Worm (Caenorhabditis elegans): ENCODE results near the gene mrp-4.

- TF ChIP-seq jun-1 (tag; optimal IDR thresholded peaks at IDR 0.05) (no peak), lir-3 (tag; optimal IDR thresholded peaks at IDR 0.05; ENCODE audit: poor library complexity) (no peak), fos-1 (tag; optimal IDR thresholded peaks at IDR 0.05) (no peak), ztf-11 (tag; optimal IDR thresholded peaks at IDR 0.05) (no peak), nhr-76 (tag; optimal IDR thresholded peaks at IDR 0.05) (no peak), unc-62 (GFP tag; optimal IDR thresholded peaks at IDR 0.05) (no peak)
These were observed 38.2 kb upstream of the mrp-4 start for ce11 chrX:9845916-9846315.
